Fruit fly (Drosophila melanogaster): ENCODE results near the gene Dyro.
A peak's percentile ranks its signal among the peaks of the same experiment; 100 is the strongest.

Dyro gene

dm6 chr3L:11328015-11328680 is 32.4 kb upstream of the Dyro start (continued):
- TF ChIP-seq trem (tag; optimal IDR thresholded peaks at IDR 0.05) = peak; percentile 25
- TF ChIP-seq Abd-B (GFP tag; optimal IDR thresholded peaks at IDR 0.05) = no peak
- no peak for TF ChIP-seq pfk (GFP tag; optimal IDR thresholded peaks at IDR 0.05)
- peak; percentile 68 for TF ChIP-seq CG4424 (GFP tag; optimal IDR thresholded peaks at IDR 0.05)
- no peak for TF ChIP-seq CG4854 (GFP tag; optimal IDR thresholded peaks at IDR 0.05)
- no peak for TF ChIP-seq sob (GFP tag; IDR thresholded peaks at IDR 0.05)
- peak; percentile 79 for TF ChIP-seq kni (GFP tag; optimal IDR thresholded peaks at IDR 0.05)
- peak; percentile 24 for TF ChIP-seq Rfx (GFP tag; IDR thresholded peaks at IDR 0.05)
- no peak for TF ChIP-seq jing (GFP tag; optimal IDR thresholded peaks at IDR 0.05)
- no peak for TF ChIP-seq gro (GFP tag; optimal IDR thresholded peaks at IDR 0.05)
- peak; percentile 18 for TF ChIP-seq CG3281 (GFP tag; optimal IDR thresholded peaks at IDR 0.05)
- TF ChIP-seq Xrp1 (GFP tag; IDR thresholded peaks at IDR 0.05) = peak; percentile 48; the same call in 1 of the 2 replicates
- no peak for TF ChIP-seq Lim3 (GFP tag; IDR thresholded peaks at IDR 0.05)
- no peak for TF ChIP-seq mld (GFP tag; IDR thresholded peaks at IDR 0.05; ENCODE audit: partially characterized antibody)
- no peak for TF ChIP-seq bbx (GFP tag; IDR thresholded peaks at IDR 0.05; ENCODE audit: partially characterized antibody)
- peak; percentile 88; the same call in 2 of the 4 replicates for TF ChIP-seq chinmo (GFP tag; IDR thresholded peaks at IDR 0.05; ENCODE audit: partially characterized antibody)
- TF ChIP-seq CG12769 (tag; optimal IDR thresholded peaks at IDR 0.05) = peak; percentile 84
- peak; percentile 80 for TF ChIP-seq Drgx (GFP tag; IDR thresholded peaks at IDR 0.05)
- no peak for TF ChIP-seq NC2α (GFP tag; optimal IDR thresholded peaks at IDR 0.05)
- peak; percentile 93 for TF ChIP-seq D19A (tag; optimal IDR thresholded peaks at IDR 0.05)
- 0 out of 2 replicates have a peak, but pooled peaks have one; percentile 6 for TF ChIP-seq CG14014 (GFP tag; IDR thresholded peaks at IDR 0.05)
- no peak for TF ChIP-seq ro (GFP tag; IDR thresholded peaks at IDR 0.05)
- peak; percentile 35 for TF ChIP-seq CG10267 (tag; optimal IDR thresholded peaks at IDR 0.05)
- 0 out of 3 replicates have a peak, but pooled peaks have one; percentile 12 for TF ChIP-seq Mrtf (GFP tag; IDR thresholded peaks at IDR 0.05)
- TF ChIP-seq sqz (GFP tag; optimal IDR thresholded peaks at IDR 0.05) = peak; percentile 53
- TF ChIP-seq nerfin-2 (GFP tag; IDR thresholded peaks at IDR 0.05; ENCODE audit: partially characterized antibody) = no peak
- no peak for TF ChIP-seq sc (optimal IDR thresholded peaks at IDR 0.05)
- peak; percentile 12 for TF ChIP-seq sc (GFP tag; optimal IDR thresholded peaks at IDR 0.05)
- no peak for TF ChIP-seq CG5953 (GFP tag; IDR thresholded peaks at IDR 0.05)
- TF ChIP-seq prd (optimal IDR thresholded peaks at IDR 0.05) = no peak
- TF ChIP-seq prd (GFP tag; IDR thresholded peaks at IDR 0.05) = peak; percentile 68
- peak; percentile 22 for TF ChIP-seq PHDP (tag; optimal IDR thresholded peaks at IDR 0.05)
- peak; percentile 7 for TF ChIP-seq CG11398 (GFP tag; optimal IDR thresholded peaks at IDR 0.05)
- TF ChIP-seq nom (GFP tag; optimal IDR thresholded peaks at IDR 0.05) = peak; percentile 83
- no peak for TF ChIP-seq CG11247 (GFP tag; IDR thresholded peaks at IDR 0.05)
- no peak for TF ChIP-seq Opbp (GFP tag; IDR thresholded peaks at IDR 0.05; ENCODE audit: partially characterized antibody)
- TF ChIP-seq yki (optimal IDR thresholded peaks at IDR 0.05) = no peak
- peak; percentile 51 for TF ChIP-seq phol (tag; optimal IDR thresholded peaks at IDR 0.05)
- TF ChIP-seq ssp (GFP tag; IDR thresholded peaks at IDR 0.05) = 0 out of 2 replicates have a peak, but pooled peaks have one; percentile 25
- no peak for TF ChIP-seq dan (GFP tag; IDR thresholded peaks at IDR 0.05)
- TF ChIP-seq pan (optimal IDR thresholded peaks at IDR 0.05) = no peak
- TF ChIP-seq pan (GFP tag; optimal IDR thresholded peaks at IDR 0.05 in 1 of 2, IDR thresholded peaks at IDR 0.05 in 1 of 2) = peak in 1 of 2 experiments; percentile 8
- peak; percentile 49 for TF ChIP-seq CG10979 (tag; optimal IDR thresholded peaks at IDR 0.05)
- TF ChIP-seq CG5180 (GFP tag; optimal IDR thresholded peaks at IDR 0.05) = peak; percentile 8
- 0 out of 3 replicates have a peak, but pooled peaks have one; percentile 40 for TF ChIP-seq CG6175 (GFP tag; IDR thresholded peaks at IDR 0.05)
- peak in 1 of 2 experiments; percentile 53 for TF ChIP-seq Hr51 (GFP tag; optimal IDR thresholded peaks at IDR 0.05)
- TF ChIP-seq C15 (GFP tag; IDR thresholded peaks at IDR 0.05) = no peak
- TF ChIP-seq run (tag; optimal IDR thresholded peaks at IDR 0.05) = peak; percentile 85
- no peak for TF ChIP-seq CG8388 (GFP tag; optimal IDR thresholded peaks at IDR 0.05)

All from whole organism, embryonic.